Fruit fly (Drosophila melanogaster) whole organism, embryonic: Measurements from ENCODE around the gene Hmbs.

Experiments
- CG10565 ChIP-seq: fragments of 200-800 bp; sonication (Bioruptor generic); optimal IDR thresholded peaks from 3 replicates; lab custom pipeline; 2016; ENCODE audit warnings: missing biosample characterization, mild to moderate bottlenecking, missing genetic modification characterization
- CG12391 ChIP-seq: fragments of 200-800 bp; sonication (Bioruptor generic); optimal IDR thresholded peaks from 3 replicates; lab custom pipeline; 2018; ENCODE audit warnings: missing biosample characterization, mild to moderate bottlenecking, missing genetic modification characterization, moderate library complexity
- CG13296 ChIP-seq: fragments of 200-800 bp; sonication (Bioruptor generic); optimal IDR thresholded peaks from 3 replicates; lab custom pipeline; 2018; ENCODE audit warnings: missing biosample characterization, mild to moderate bottlenecking, missing genetic modification characterization
- CG13775 ChIP-seq: fragments of 200-800 bp; sonication (Bioruptor generic); optimal IDR thresholded peaks from 3 replicates; lab custom pipeline; 2017; ENCODE audit warnings: missing biosample characterization, mild to moderate bottlenecking, missing genetic modification characterization
- CG15479 ChIP-seq: fragments of 200-800 bp; sonication (Bioruptor generic); optimal IDR thresholded peaks from 3 replicates; lab custom pipeline; 2019; ENCODE audit warnings: missing biosample characterization, mild to moderate bottlenecking, missing genetic modification characterization, moderate library complexity
- CG16779 ChIP-seq: fragments of 200-800 bp; sonication (Bioruptor generic); IDR thresholded peaks from 2 replicates; pipeline ENCODE4 v1.3.6; 2022; ENCODE audit warnings: missing biosample characterization, missing genetic modification characterization
- CG17829 ChIP-seq: fragments of 200-800 bp; optimal IDR thresholded peaks from 2 replicates; lab custom pipeline; 2019; ENCODE audit warnings: missing biosample characterization, mild to moderate bottlenecking, missing genetic modification characterization, moderate library complexity
- CG30020 ChIP-seq: fragments of 200-800 bp; optimal IDR thresholded peaks from 2 replicates; lab custom pipeline; 2019; ENCODE audit warnings: missing biosample characterization, mild to moderate bottlenecking, missing genetic modification characterization, moderate library complexity
- CG30431 ChIP-seq: fragments of 200-800 bp; sonication (Bioruptor generic); optimal IDR thresholded peaks from 2 replicates; lab custom pipeline; 2017; ENCODE audit warnings: missing biosample characterization, missing genetic modification characterization
- CG31365 ChIP-seq: fragments of 200-800 bp; sonication (Bioruptor generic); optimal IDR thresholded peaks from 2 replicates; lab custom pipeline; 2018; ENCODE audit warnings: missing biosample characterization, mild to moderate bottlenecking, missing genetic modification characterization
- CG33557 ChIP-seq: fragments of 200-800 bp; sonication (Bioruptor generic); optimal IDR thresholded peaks from 2 replicates; lab custom pipeline; 2019; ENCODE audit warnings: missing biosample characterization, mild to moderate bottlenecking, missing genetic modification characterization, moderate library complexity
- CG4707 ChIP-seq: fragments of 200-800 bp; sonication (Bioruptor generic); optimal IDR thresholded peaks from 2 replicates; lab custom pipeline; 2018; ENCODE audit warnings: missing biosample characterization, mild to moderate bottlenecking, missing genetic modification characterization, moderate library complexity
- CG6854 ChIP-seq: fragments of 200-800 bp; sonication (Bioruptor generic); optimal IDR thresholded peaks from 3 replicates; lab custom pipeline; 2017; ENCODE audit warnings: missing biosample characterization, mild to moderate bottlenecking, missing genetic modification characterization
- CG7745 ChIP-seq: fragments of 200-800 bp; sonication (Bioruptor generic); optimal IDR thresholded peaks from 2 replicates; lab custom pipeline; 2018; ENCODE audit warnings: missing biosample characterization, mild to moderate bottlenecking, missing genetic modification characterization, moderate library complexity
- CG7839 ChIP-seq: fragments of 200-800 bp; sonication (Bioruptor generic); optimal IDR thresholded peaks from 3 replicates; lab custom pipeline; 2018; ENCODE audit warnings: missing biosample characterization, mild to moderate bottlenecking, missing genetic modification characterization, moderate library complexity
- CG7987 ChIP-seq: fragments of 200-800 bp; sonication (Bioruptor generic); optimal IDR thresholded peaks from 2 replicates; lab custom pipeline; 2018; ENCODE audit warnings: missing biosample characterization, mild to moderate bottlenecking, missing genetic modification characterization, moderate library complexity
- CG8290 ChIP-seq, 3 experiments: fragments of 200-800 bp; sonication (Bioruptor generic); optimal IDR thresholded peaks; 2 replicates each; lab custom pipeline; 2016 to 2019; ENCODE audit warnings: missing biosample characterization in 3 of 3, missing genetic modification characterization in 3 of 3, mild to moderate bottlenecking in 2 of 3, moderate library complexity in 1 of 3
- CG8359 ChIP-seq: fragments of 200-800 bp; sonication (Bioruptor generic); optimal IDR thresholded peaks from 2 replicates; lab custom pipeline; 2017; ENCODE audit warnings: missing biosample characterization, mild to moderate bottlenecking, missing genetic modification characterization, borderline replicate concordance
- CG9727 ChIP-seq: fragments of 200-800 bp; sonication (Bioruptor generic); optimal IDR thresholded peaks from 3 replicates; lab custom pipeline; 2017; ENCODE audit warnings: missing biosample characterization, mild to moderate bottlenecking, missing genetic modification characterization
- CG9817 ChIP-seq: fragments of 200-800 bp; sonication (Bioruptor generic); optimal IDR thresholded peaks from 2 replicates; lab custom pipeline; 2018; ENCODE audit warnings: missing biosample characterization, mild to moderate bottlenecking, missing genetic modification characterization, moderate library complexity
- CkIIα-i1 ChIP-seq: fragments of 200-800 bp; sonication (Bioruptor generic); IDR thresholded peaks from 2 replicates; pipeline ENCODE4 v1.3.6; 2022; ENCODE audit warnings: missing biosample characterization, missing genetic modification characterization
- Deaf1 ChIP-seq: fragments of 200-800 bp; optimal IDR thresholded peaks from 3 replicates; lab custom pipeline; 2019; ENCODE audit warnings: missing biosample characterization, mild to moderate bottlenecking, missing genetic modification characterization, moderate library complexity
- Fer1 ChIP-seq: fragments of 200-800 bp; sonication (Bioruptor generic); optimal IDR thresholded peaks from 2 replicates; lab custom pipeline; 2017; ENCODE audit warnings: missing biosample characterization, mild to moderate bottlenecking, missing genetic modification characterization
- Fer3 ChIP-seq: fragments of 200-800 bp; sonication (Bioruptor generic); optimal IDR thresholded peaks from 2 replicates; lab custom pipeline; 2018; ENCODE audit warnings: missing biosample characterization, mild to moderate bottlenecking, missing genetic modification characterization, moderate library complexity
- Gsc ChIP-seq: fragments of 200-800 bp; sonication (Bioruptor generic); IDR thresholded peaks from 2 replicates; pipeline ENCODE4 v1.3.6; 2022; ENCODE audit warnings: missing biosample characterization, missing genetic modification characterization
- HHEX ChIP-seq: fragments of 200-800 bp; sonication (Bioruptor generic); optimal IDR thresholded peaks from 3 replicates; lab custom pipeline; 2017; ENCODE audit warnings: missing biosample characterization, mild to moderate bottlenecking, missing genetic modification characterization, missing genetic modification reagents
- Hsf ChIP-seq: fragments of 200-800 bp; sonication (Bioruptor generic); optimal IDR thresholded peaks from 3 replicates; lab custom pipeline; 2016; ENCODE audit warnings: missing biosample characterization, missing genetic modification characterization
- Mad ChIP-seq: fragments of 200-800 bp; sonication (Bioruptor generic); optimal IDR thresholded peaks from 2 replicates; lab custom pipeline; 2016; ENCODE audit warnings: missing biosample characterization, missing genetic modification characterization
- Meics ChIP-seq: fragments of 200-800 bp; sonication (Bioruptor generic); optimal IDR thresholded peaks from 2 replicates; lab custom pipeline; 2017; ENCODE audit warnings: missing biosample characterization, mild to moderate bottlenecking, missing genetic modification characterization
- Mes4 ChIP-seq: fragments of 200-800 bp; sonication (Bioruptor generic); optimal IDR thresholded peaks from 2 replicates; lab custom pipeline; 2016; ENCODE audit warnings: missing biosample characterization, missing genetic modification characterization
- Ptx1 ChIP-seq: fragments of 200-800 bp; sonication (Bioruptor generic); IDR thresholded peaks from 2 replicates; pipeline ENCODE4 v1.3.6; 2022; ENCODE audit warnings: missing biosample characterization, missing genetic modification characterization
- Ravus ChIP-seq: fragments of 200-800 bp; sonication (Bioruptor generic); IDR thresholded peaks from 2 replicates; pipeline ENCODE4 v1.3.6; 2022; ENCODE audit warnings: missing biosample characterization, missing genetic modification characterization
- Sry-δ ChIP-seq: fragments of 200-800 bp; sonication (Bioruptor generic); optimal IDR thresholded peaks from 2 replicates; lab custom pipeline; 2016; ENCODE audit warnings: missing biosample characterization, missing genetic modification characterization
- Stat92E ChIP-seq, 3 experiments: fragments of >200 bp in 2 of 3; fragments of 200-800 bp in 1 of 3; sonication (Bioruptor generic) in 1 of 3; optimal IDR thresholded peaks; 2 replicates each; lab custom pipeline; 2017 to 2019; ENCODE audit warnings: missing biosample characterization in 3 of 3, missing genetic modification characterization in 3 of 3, mild to moderate bottlenecking in 1 of 3, moderate library complexity in 1 of 3
- Xrp1 ChIP-seq: fragments of 200-800 bp; sonication (Bioruptor generic); IDR thresholded peaks from 2 replicates; pipeline ENCODE4 v1.3.6; 2022; ENCODE audit warnings: missing biosample characterization, missing genetic modification characterization
- bbx ChIP-seq: fragments of 200-800 bp; sonication (Bioruptor generic); IDR thresholded peaks from 2 replicates; pipeline ENCODE4 v1.3.6; 2022; ENCODE audit warnings: missing biosample characterization, missing genetic modification characterization; ENCODE audit not compliant: partially characterized antibody
- chif ChIP-seq, 2 experiments: fragments of 200-800 bp; sonication (Bioruptor generic); optimal IDR thresholded peaks; 3 replicates each; lab custom pipeline; 2016; ENCODE audit warnings: missing biosample characterization in 2 of 2, missing genetic modification characterization in 2 of 2
- chinmo ChIP-seq: fragments of 200-800 bp; sonication (Bioruptor generic); IDR thresholded peaks from 4 replicates; pipeline ENCODE4 v1.3.6; 2022; ENCODE audit warnings: missing biosample characterization, missing genetic modification characterization; ENCODE audit not compliant: partially characterized antibody
- esg ChIP-seq: fragments of 200-800 bp; sonication (Bioruptor generic); conservative IDR thresholded peaks from 2 replicates; pipeline ENCODE4 v1.3.6; 2022; ENCODE audit warnings: missing biosample characterization, missing genetic modification characterization
- fd64A ChIP-seq: fragments of 200-800 bp; sonication (Bioruptor generic); optimal IDR thresholded peaks from 3 replicates; lab custom pipeline; 2018; ENCODE audit warnings: missing biosample characterization, mild to moderate bottlenecking, missing genetic modification characterization
- gce ChIP-seq: fragments of 200-800 bp; sonication (Bioruptor generic); IDR thresholded peaks from 3 replicates; pipeline ENCODE4 v1.3.6; 2022; ENCODE audit warnings: missing biosample characterization, missing genetic modification characterization
- hkb ChIP-seq, 2 experiments: fragments of 200-800 bp in 1 of 2; fragments of >200 bp in 1 of 2; sonication (Bioruptor generic) in 1 of 2; IDR thresholded peaks in 1 of 2; optimal IDR thresholded peaks in 1 of 2; 2 replicates each; pipeline versions ENCODE4 v1.3.6 to Lab custom; 2017 to 2022; ENCODE audit warnings: missing biosample characterization in 1 of 2, missing genetic modification characterization in 1 of 2
- ind ChIP-seq: fragments of 200-800 bp; sonication (Bioruptor generic); optimal IDR thresholded peaks from 3 replicates; lab custom pipeline; 2016; ENCODE audit warnings: missing biosample characterization, missing genetic modification characterization
- ken ChIP-seq: fragments of 200-800 bp; sonication (Bioruptor generic); IDR thresholded peaks from 3 replicates; pipeline ENCODE4 v1.3.6; 2022; ENCODE audit warnings: missing biosample characterization, missing genetic modification characterization
- kni ChIP-seq: fragments of 200-800 bp; sonication (Bioruptor generic); optimal IDR thresholded peaks from 3 replicates; lab custom pipeline; 2017; ENCODE audit warnings: mild to moderate bottlenecking, missing biosample characterization, missing genetic modification reagents, missing genetic modification characterization
- peb ChIP-seq: fragments of 200-800 bp; sonication (Bioruptor generic); IDR thresholded peaks from 2 replicates; pipeline ENCODE4 v1.3.6; 2022; ENCODE audit warnings: missing biosample characterization, missing genetic modification characterization
- rib ChIP-seq: fragments of 200-800 bp; sonication (Bioruptor generic); IDR thresholded peaks from 2 replicates; pipeline ENCODE4 v1.3.6; 2022; ENCODE audit warnings: missing biosample characterization, missing genetic modification characterization
- scrt ChIP-seq: fragments of 200-800 bp; sonication (Bioruptor generic); optimal IDR thresholded peaks from 2 replicates; lab custom pipeline; 2018; ENCODE audit warnings: missing biosample characterization, mild to moderate bottlenecking, missing genetic modification characterization, moderate library complexity
- yki ChIP-seq: fragments of >200 bp; optimal IDR thresholded peaks from 3 replicates; lab custom pipeline; 2018

The Hmbs gene

DNA sequence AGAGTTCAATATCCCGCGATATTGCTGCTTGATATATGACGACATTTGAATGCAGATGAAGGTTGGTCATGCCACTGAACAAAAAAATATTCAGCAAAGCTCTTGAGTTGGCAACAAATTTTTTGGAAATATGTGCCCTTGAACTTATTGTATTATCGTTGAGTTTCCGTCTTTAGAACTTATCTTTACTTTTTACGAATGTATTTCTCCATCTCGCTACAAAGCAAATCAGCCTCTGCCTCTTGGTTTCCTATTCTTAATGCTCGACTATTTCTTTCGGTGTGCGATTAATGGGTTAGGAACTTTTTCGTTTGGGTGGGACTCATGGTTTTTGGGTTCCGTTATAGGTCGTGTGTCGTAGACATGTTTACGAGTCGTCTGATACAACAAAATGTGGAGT lies 11.6 kb upstream of the Hmbs start (continued):
- TF ChIP-seq CG7745 (no peak), CG13296 (peak; percentile 16), CG8359 (GFP tag; lab: Kevin White, UChicago) (peak; percentile 49), kni (GFP tag; lab: Kevin White, UChicago) (peak; percentile 86), bbx (GFP tag; lab: Robert Waterston, UW) (no peak), CG30020 (tag; lab: Kevin White, UChicago) (peak; percentile 43), chinmo (GFP tag; lab: Robert Waterston, UW) (no peak), CG10565 (no peak), CG12391 (tag; lab: Kevin White, UChicago) (peak; percentile 80), scrt (GFP tag; lab: Kevin White, UChicago) (peak; percentile 21), CG31365 (tag; lab: Kevin White, UChicago) (peak; percentile 1), CG16779 (GFP tag; lab: Robert Waterston, UW) (no peak), Hsf (GFP tag; lab: Kevin White, UChicago) (peak; percentile 77), fd64A (GFP tag; lab: Kevin White, UChicago) (peak; percentile 64), Mes4 (GFP tag; lab: Kevin White, UChicago) (peak; percentile 69), chif (GFP tag; optimal IDR thresholded peaks at IDR 0.05; lab: Kevin White, UChicago) (peak; percentile 79 to 87), Sry-δ (GFP tag; lab: Kevin White, UChicago) (peak; percentile 29), yki (no peak), Mad (peak; percentile 40), CG6854 (GFP tag; lab: Kevin White, UChicago) (no peak), CG7987 (no peak), ken (peak; percentile 55; the same call in 2 of the 3 replicates), rib (GFP tag; lab: Robert Waterston, UW) (no peak), Ravus (GFP tag; lab: Robert Waterston, UW) (no peak), Stat92E (GFP tag; optimal IDR thresholded peaks at IDR 0.05; lab: Kevin White, UChicago) (peak in 1 of 3 experiments; percentile 69), Xrp1 (GFP tag; lab: Robert Waterston, UW) (peak; percentile 84), CG33557 (GFP tag; lab: Kevin White, UChicago) (peak; percentile 88), CG17829 (tag; lab: Kevin White, UChicago) (peak; percentile 82), Meics (GFP tag; lab: Kevin White, UChicago) (peak; percentile 32), Gsc (GFP tag; lab: Robert Waterston, UW) (no peak), gce (peak; percentile 23; the same call in 1 of the 3 replicates), Fer3 (peak; percentile 40), CG8290 (GFP tag; optimal IDR thresholded peaks at IDR 0.05; lab: Kevin White, UChicago) (peak; percentile 71), CG8290 (tag; optimal IDR thresholded peaks at IDR 0.05; lab: Kevin White, UChicago) (peak; percentile 32 to 34), CG9817 (tag; lab: Kevin White, UChicago) (peak; percentile 18), Fer1 (GFP tag; lab: Kevin White, UChicago) (no peak), CG13775 (GFP tag; lab: Kevin White, UChicago) (peak; percentile 53), CG15479 (no peak), CkIIα-i1 (no peak), peb (GFP tag; lab: Robert Waterston, UW) (peak; percentile 68), Ptx1 (GFP tag; lab: Robert Waterston, UW) (peak; percentile 41), Deaf1 (peak; percentile 44), CG30431 (GFP tag; lab: Kevin White, UChicago) (peak; percentile 68), hkb (optimal IDR thresholded peaks at IDR 0.05; lab: Kevin White, UChicago) (no peak), hkb (GFP tag; IDR thresholded peaks at IDR 0.05; lab: Robert Waterston, UW) (peak; percentile 71), HHEX (GFP tag; lab: Kevin White, UChicago) (peak; percentile 25), ind (GFP tag; lab: Kevin White, UChicago) (peak; percentile 58), CG7839 (tag; lab: Kevin White, UChicago) (peak; percentile 77), CG4707 (GFP tag; lab: Kevin White, UChicago) (peak; percentile 57), CG9727 (GFP tag; lab: Kevin White, UChicago) (peak; percentile 34), esg (peak; percentile 62)
